Fruit fly (Drosophila melanogaster): ENCODE results near the gene CG6729.

Gene CG6729

DNA sequence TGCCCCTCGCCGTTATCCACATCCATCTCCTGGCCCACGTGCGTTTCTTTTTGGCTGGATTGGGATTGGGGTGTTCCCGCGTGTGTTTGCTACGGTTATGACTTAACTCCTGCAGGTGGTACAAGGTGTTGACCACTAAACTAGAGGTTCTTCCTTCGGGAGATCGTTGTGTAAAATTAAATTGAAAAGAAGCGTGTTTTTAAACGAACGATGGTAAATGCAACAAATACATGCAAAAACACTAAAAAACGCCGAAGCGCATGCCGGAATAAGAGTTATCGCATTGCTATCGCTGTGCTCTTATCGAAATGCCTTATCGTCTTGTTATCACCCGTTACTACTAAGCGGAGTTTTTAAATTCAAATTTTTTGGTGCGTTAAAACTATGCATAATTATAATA is 26.0 kb upstream of the CG6729 start, which contains the start of gene CG6724 (continued):
- TF ChIP-seq Hsf (GFP tag; optimal IDR thresholded peaks at IDR 0.05) (no peak), CG2129 (GFP tag; IDR thresholded peaks at IDR 0.05; ENCODE audit: partially characterized antibody) (no peak), CG17186 (GFP tag; optimal IDR thresholded peaks at IDR 0.05) (peak; percentile 65), CG17612 (GFP tag; IDR thresholded peaks at IDR 0.05) (no peak), trem (tag; optimal IDR thresholded peaks at IDR 0.05) (peak; percentile 50), CG17328 (GFP tag; IDR thresholded peaks at IDR 0.05) (no peak), gfzf (GFP tag; optimal IDR thresholded peaks at IDR 0.05) (peak; percentile 84), dm (GFP tag; optimal IDR thresholded peaks at IDR 0.05) (peak; percentile 90), CG34422 (GFP tag; IDR thresholded peaks at IDR 0.05) (peak; percentile 14; the same call in 1 of the 3 replicates), Scr (GFP tag; IDR thresholded peaks at IDR 0.05; ENCODE audit: partially characterized antibody) (peak; percentile 68), corto (GFP tag; optimal IDR thresholded peaks at IDR 0.05) (no peak), zen (tag; optimal IDR thresholded peaks at IDR 0.05) (no peak), MESR4 (GFP tag; optimal IDR thresholded peaks at IDR 0.05) (peak; percentile 62), Dref (GFP tag; IDR thresholded peaks at IDR 0.05) (peak; percentile 95), phol (tag; optimal IDR thresholded peaks at IDR 0.05) (peak; percentile 7), CG6791 (GFP tag; IDR thresholded peaks at IDR 0.05; ENCODE audit: partially characterized antibody) (peak; percentile 76), Rx (GFP tag; IDR thresholded peaks at IDR 0.05) (no peak), ato (GFP tag; IDR thresholded peaks at IDR 0.05; ENCODE audit: partially characterized antibody) (peak; percentile 71), Spps (tag; optimal IDR thresholded peaks at IDR 0.05) (no peak), crp (GFP tag; optimal IDR thresholded peaks at IDR 0.05) (peak in 1 of 2 experiments; percentile 31), chinmo (GFP tag; IDR thresholded peaks at IDR 0.05; ENCODE audit: partially characterized antibody) (0 out of 4 replicates have a peak, but pooled peaks have one; percentile 51), CG7745 (tag; optimal IDR thresholded peaks at IDR 0.05) (no peak), CG11247 (GFP tag; IDR thresholded peaks at IDR 0.05) (no peak), unc-4 (GFP tag; IDR thresholded peaks at IDR 0.05; ENCODE audit: partially characterized antibody) (peak; percentile 61), NFAT (GFP tag; IDR thresholded peaks at IDR 0.05) (no peak), knrl (GFP tag; IDR thresholded peaks at IDR 0.05; ENCODE audit: partially characterized antibody) (peak; percentile 55; the same call in 2 of the 3 replicates), CG10267 (tag; optimal IDR thresholded peaks at IDR 0.05) (peak; percentile 37), rib (GFP tag; IDR thresholded peaks at IDR 0.05) (no peak), gsb-n (tag; optimal IDR thresholded peaks at IDR 0.05) (no peak), CG30431 (GFP tag; optimal IDR thresholded peaks at IDR 0.05) (no peak), D19A (tag; optimal IDR thresholded peaks at IDR 0.05) (no peak), pum (GFP tag; optimal IDR thresholded peaks at IDR 0.05) (no peak), Hey (tag; optimal IDR thresholded peaks at IDR 0.05) (no peak), slbo (GFP tag; IDR thresholded peaks at IDR 0.05) (no peak), Side (GFP tag; optimal IDR thresholded peaks at IDR 0.05) (no peak), pb (GFP tag; optimal IDR thresholded peaks at IDR 0.05) (no peak), chn (GFP tag; optimal IDR thresholded peaks at IDR 0.05) (no peak), Doc2 (GFP tag; IDR thresholded peaks at IDR 0.05) (no peak), Asciz (GFP tag; optimal IDR thresholded peaks at IDR 0.05) (no peak), CG6813 (GFP tag; optimal IDR thresholded peaks at IDR 0.05) (no peak), lmd (GFP tag; IDR thresholded peaks at IDR 0.05) (no peak), dpn (GFP tag; optimal IDR thresholded peaks at IDR 0.05) (no peak), Max (GFP tag; optimal IDR thresholded peaks at IDR 0.05) (peak; percentile 25), CG7987 (GFP tag; optimal IDR thresholded peaks at IDR 0.05) (no peak), stwl (tag; optimal IDR thresholded peaks at IDR 0.05) (peak; percentile 87), CG42726 (GFP tag; IDR thresholded peaks at IDR 0.05; ENCODE audit: partially characterized antibody) (peak; percentile 73; the same call in 1 of the 2 replicates), hth (optimal IDR thresholded peaks at IDR 0.05) (no peak), ERR (GFP tag; optimal IDR thresholded peaks at IDR 0.05) (no peak), CG7963 (GFP tag; IDR thresholded peaks at IDR 0.05; ENCODE audit: partially characterized antibody) (peak; percentile 61; the same call in 2 of the 3 replicates), CG4424 (GFP tag; optimal IDR thresholded peaks at IDR 0.05) (no peak)

All from whole organism, embryonic.